ENCODE assay signal across 1 fruit fly cellular context in genomic region chr2L:6648163-6648628, dm6.
A peak's percentile ranks its signal among the peaks of the same experiment; 100 is the strongest.
TF ChIP-seq lines count a peak whose summit lies in the region.

No protein-coding gene starts in this region.

TF ChIP-seq in whole organism, embryonic, 481 proteins besides CTCF, POLR2A, EP300 and RAD21 (continued from another document and continues in another):
- peak; percentile 85 for TF ChIP-seq CG5180 (GFP tag; optimal IDR thresholded peaks at IDR 0.05; lab: Kevin White, UChicago)
- TF ChIP-seq Bteb2 (GFP tag; optimal IDR thresholded peaks at IDR 0.05; lab: Kevin White, UChicago), result peak; percentile 95
- TF ChIP-seq Dref (GFP tag; IDR thresholded peaks at IDR 0.05; lab: Robert Waterston, UW), result no peak
- peak; percentile 96 for TF ChIP-seq CG31441 (GFP tag; IDR thresholded peaks at IDR 0.05; lab: Robert Waterston, UW)
- peak; percentile 96 for TF ChIP-seq CG8924 (tag; optimal IDR thresholded peaks at IDR 0.05; lab: Kevin White, UChicago)
- TF ChIP-seq Scr (GFP tag; IDR thresholded peaks at IDR 0.05; lab: Robert Waterston, UW; ENCODE audit: partially characterized antibody), result no peak
- TF ChIP-seq CG32767 (GFP tag; IDR thresholded peaks at IDR 0.05; lab: Robert Waterston, UW), result peak; percentile 93
- TF ChIP-seq CG10366 (GFP tag; IDR thresholded peaks at IDR 0.05; lab: Robert Waterston, UW), result peak; percentile 91
- peak; percentile 93 for TF ChIP-seq CG1233 (GFP tag; optimal IDR thresholded peaks at IDR 0.05; lab: Kevin White, UChicago)
- TF ChIP-seq CG3065 (GFP tag; optimal IDR thresholded peaks at IDR 0.05; lab: Kevin White, UChicago), result peak; percentile 90
- peak; percentile 96 for TF ChIP-seq CG15269 (tag; optimal IDR thresholded peaks at IDR 0.05; lab: Kevin White, UChicago)
- peak; percentile 81 for TF ChIP-seq peb (GFP tag; IDR thresholded peaks at IDR 0.05; lab: Robert Waterston, UW)
- peak; percentile 72 for TF ChIP-seq dimm (GFP tag; IDR thresholded peaks at IDR 0.05; lab: Robert Waterston, UW)
- peak; percentile 40 for TF ChIP-seq Elba2 (GFP tag; optimal IDR thresholded peaks at IDR 0.05; lab: Kevin White, UChicago)
- TF ChIP-seq CG1529 (GFP tag; optimal IDR thresholded peaks at IDR 0.05; lab: Kevin White, UChicago), result peak; percentile 89
- TF ChIP-seq shn (GFP tag; optimal IDR thresholded peaks at IDR 0.05; lab: Kevin White, UChicago), result peak; percentile 87
- TF ChIP-seq usp (GFP tag; optimal IDR thresholded peaks at IDR 0.05; lab: Kevin White, UChicago), result no peak
- peak; percentile 97 for TF ChIP-seq phol (tag; optimal IDR thresholded peaks at IDR 0.05; lab: Kevin White, UChicago)
- TF ChIP-seq CG7928 (GFP tag; optimal IDR thresholded peaks at IDR 0.05; lab: Kevin White, UChicago), result peak; percentile 77
- peak; percentile 91 for TF ChIP-seq CG7372 (GFP tag; IDR thresholded peaks at IDR 0.05; lab: Robert Waterston, UW)
- TF ChIP-seq CG9437 (GFP tag; optimal IDR thresholded peaks at IDR 0.05; lab: Kevin White, UChicago), result peak; percentile 90
- TF ChIP-seq Side (GFP tag; optimal IDR thresholded peaks at IDR 0.05; lab: Kevin White, UChicago), result peak; percentile 88
- TF ChIP-seq pum (GFP tag; optimal IDR thresholded peaks at IDR 0.05; lab: Kevin White, UChicago), result peak; percentile 91
- peak; percentile 85 for TF ChIP-seq Ets97D (GFP tag; optimal IDR thresholded peaks at IDR 0.05; lab: Kevin White, UChicago)
- TF ChIP-seq cad (GFP tag; optimal IDR thresholded peaks at IDR 0.05; lab: Kevin White, UChicago), result no peak
- TF ChIP-seq ato (GFP tag; IDR thresholded peaks at IDR 0.05; lab: Robert Waterston, UW; ENCODE audit: partially characterized antibody), result no peak
- peak; percentile 74; the same call in 2 of the 3 replicates for TF ChIP-seq CG6175 (GFP tag; IDR thresholded peaks at IDR 0.05; lab: Robert Waterston, UW)
- peak; percentile 92 for TF ChIP-seq CG12744 (GFP tag; optimal IDR thresholded peaks at IDR 0.05; lab: Kevin White, UChicago)
- peak; percentile 77 for TF ChIP-seq CG31388 (GFP tag; optimal IDR thresholded peaks at IDR 0.05; lab: Kevin White, UChicago)
- TF ChIP-seq Hmr (GFP tag; optimal IDR thresholded peaks at IDR 0.05; lab: Kevin White, UChicago), result peak; percentile 97
- TF ChIP-seq croc (GFP tag; conservative IDR thresholded peaks at IDR 0.05; lab: Robert Waterston, UW), result peak; percentile 88
- peak; percentile 91 for TF ChIP-seq H2.0 (GFP tag; IDR thresholded peaks at IDR 0.05; lab: Robert Waterston, UW)
- TF ChIP-seq wek (GFP tag; optimal IDR thresholded peaks at IDR 0.05; lab: Kevin White, UChicago), result peak; percentile 79
- peak; percentile 86 for TF ChIP-seq pnt (GFP tag; optimal IDR thresholded peaks at IDR 0.05; lab: Kevin White, UChicago)
- peak; percentile 86 for TF ChIP-seq CG8281 (tag; optimal IDR thresholded peaks at IDR 0.05; lab: Kevin White, UChicago)
- peak; percentile 61 for TF ChIP-seq Adf1 (GFP tag; IDR thresholded peaks at IDR 0.05; lab: Robert Waterston, UW)
- TF ChIP-seq CG10267 (tag; optimal IDR thresholded peaks at IDR 0.05; lab: Kevin White, UChicago), result peak; percentile 89
- no peak; the same call in 1 of the 2 replicates for TF ChIP-seq amos (GFP tag; IDR thresholded peaks at IDR 0.05; lab: Robert Waterston, UW; ENCODE audit: partially characterized antibody)
- peak; percentile 88 for TF ChIP-seq CG7357 (GFP tag; IDR thresholded peaks at IDR 0.05; lab: Robert Waterston, UW)
- TF ChIP-seq CG3163 (GFP tag; optimal IDR thresholded peaks at IDR 0.05; lab: Kevin White, UChicago), result peak; percentile 92
- peak; percentile 71 for TF ChIP-seq nom (GFP tag; optimal IDR thresholded peaks at IDR 0.05; lab: Kevin White, UChicago)
- peak; percentile 95 for TF ChIP-seq CG32532 (GFP tag; IDR thresholded peaks at IDR 0.05; lab: Robert Waterston, UW)
- TF ChIP-seq sob (GFP tag; IDR thresholded peaks at IDR 0.05; lab: Robert Waterston, UW), result peak; percentile 92
- peak; percentile 92 for TF ChIP-seq CG15601 (tag; optimal IDR thresholded peaks at IDR 0.05; lab: Kevin White, UChicago)
- peak; percentile 92 for TF ChIP-seq Hand (GFP tag; optimal IDR thresholded peaks at IDR 0.05; lab: Kevin White, UChicago)
- peak; percentile 96 for TF ChIP-seq unpg (GFP tag; optimal IDR thresholded peaks at IDR 0.05; lab: Kevin White, UChicago)
- TF ChIP-seq CG8765 (GFP tag; IDR thresholded peaks at IDR 0.05; lab: Robert Waterston, UW), result peak; percentile 76; the same call in 1 of the 2 replicates
- TF ChIP-seq Blimp-1 (GFP tag; optimal IDR thresholded peaks at IDR 0.05; lab: Kevin White, UChicago), result peak; percentile 91
- no peak; the same call in 1 of the 2 replicates for TF ChIP-seq CG4360 (GFP tag; IDR thresholded peaks at IDR 0.05; lab: Robert Waterston, UW)
- peak; percentile 90 for TF ChIP-seq Bdp1 (GFP tag; optimal IDR thresholded peaks at IDR 0.05; lab: Kevin White, UChicago)
- peak; percentile 96 for TF ChIP-seq Xbp1 (GFP tag; optimal IDR thresholded peaks at IDR 0.05; lab: Kevin White, UChicago)
- peak; percentile 88 for TF ChIP-seq sisA (GFP tag; IDR thresholded peaks at IDR 0.05; lab: Robert Waterston, UW)
- peak; percentile 76 for TF ChIP-seq corto (GFP tag; optimal IDR thresholded peaks at IDR 0.05; lab: Kevin White, UChicago)
- peak; percentile 83 for TF ChIP-seq Deaf1 (tag; optimal IDR thresholded peaks at IDR 0.05; lab: Kevin White, UChicago)
- no peak for TF ChIP-seq HLH4C (GFP tag; IDR thresholded peaks at IDR 0.05; lab: Robert Waterston, UW; ENCODE audit: partially characterized antibody)
- TF ChIP-seq Sry-β (GFP tag; optimal IDR thresholded peaks at IDR 0.05; lab: Kevin White, UChicago), result peak; percentile 46
- no peak for TF ChIP-seq aop (GFP tag; IDR thresholded peaks at IDR 0.05; lab: Robert Waterston, UW)
- TF ChIP-seq CG17802 (tag; optimal IDR thresholded peaks at IDR 0.05; lab: Kevin White, UChicago), result peak; percentile 91
- TF ChIP-seq zf30C (GFP tag; optimal IDR thresholded peaks at IDR 0.05; lab: Kevin White, UChicago), result peak; percentile 50
- TF ChIP-seq kay (GFP tag; optimal IDR thresholded peaks at IDR 0.05; lab: Kevin White, UChicago), result peak; percentile 91
- no peak for TF ChIP-seq abd-A (tag; optimal IDR thresholded peaks at IDR 0.05; lab: Kevin White, UChicago)
- TF ChIP-seq Vsx1 (GFP tag; optimal IDR thresholded peaks at IDR 0.05; lab: Kevin White, UChicago), result peak; percentile 76
- peak; percentile 79 for TF ChIP-seq grn (GFP tag; optimal IDR thresholded peaks at IDR 0.05; lab: Kevin White, UChicago)
- peak; percentile 89 for TF ChIP-seq chif (GFP tag; optimal IDR thresholded peaks at IDR 0.05; lab: Kevin White, UChicago)
- peak; percentile 61; the same call in 2 of the 3 replicates for TF ChIP-seq sr (GFP tag; IDR thresholded peaks at IDR 0.05; lab: Robert Waterston, UW)
- no peak for TF ChIP-seq sna (GFP tag; IDR thresholded peaks at IDR 0.05; lab: Robert Waterston, UW; ENCODE audit: partially characterized antibody)
- TF ChIP-seq Oaz (GFP tag; IDR thresholded peaks at IDR 0.05; lab: Robert Waterston, UW), result peak; percentile 93
- peak; percentile 92 for TF ChIP-seq ken (GFP tag; IDR thresholded peaks at IDR 0.05; lab: Robert Waterston, UW)
- TF ChIP-seq Dip3 (GFP tag; optimal IDR thresholded peaks at IDR 0.05; lab: Kevin White, UChicago), result peak; percentile 94
- TF ChIP-seq ap (GFP tag; IDR thresholded peaks at IDR 0.05; lab: Robert Waterston, UW), result peak; percentile 78
- TF ChIP-seq CG10959 (GFP tag; IDR thresholded peaks at IDR 0.05; lab: Robert Waterston, UW), result peak; percentile 75
- peak; percentile 69 for TF ChIP-seq kni (GFP tag; optimal IDR thresholded peaks at IDR 0.05; lab: Kevin White, UChicago)
- peak; percentile 73 for TF ChIP-seq Gsc (GFP tag; IDR thresholded peaks at IDR 0.05; lab: Robert Waterston, UW)
- TF ChIP-seq CG10565 (GFP tag; optimal IDR thresholded peaks at IDR 0.05; lab: Kevin White, UChicago), result peak; percentile 75
- peak; percentile 91 for TF ChIP-seq vfl (GFP tag; optimal IDR thresholded peaks at IDR 0.05; lab: Kevin White, UChicago)
- TF ChIP-seq CG14860 (GFP tag; IDR thresholded peaks at IDR 0.05; lab: Robert Waterston, UW; ENCODE audit: partially characterized antibody), result no peak
- TF ChIP-seq CG8290 (GFP tag; optimal IDR thresholded peaks at IDR 0.05; lab: Kevin White, UChicago), result peak; percentile 89
- peak; percentile 88 to 92 for TF ChIP-seq CG8290 (tag; optimal IDR thresholded peaks at IDR 0.05; lab: Kevin White, UChicago)
- peak; percentile 93 for TF ChIP-seq run (tag; optimal IDR thresholded peaks at IDR 0.05; lab: Kevin White, UChicago)
- TF ChIP-seq ftz-f1 (GFP tag; optimal IDR thresholded peaks at IDR 0.05; lab: Kevin White, UChicago), result peak; percentile 22
- peak; percentile 92 for TF ChIP-seq CG14441 (GFP tag; IDR thresholded peaks at IDR 0.05; lab: Robert Waterston, UW)
- TF ChIP-seq lmd (GFP tag; IDR thresholded peaks at IDR 0.05; lab: Robert Waterston, UW), result peak; percentile 92
- peak; percentile 81 for TF ChIP-seq Awh (GFP tag; IDR thresholded peaks at IDR 0.05; lab: Robert Waterston, UW)
- TF ChIP-seq YL-1 (GFP tag; optimal IDR thresholded peaks at IDR 0.05; lab: Kevin White, UChicago), result peak; percentile 89
- TF ChIP-seq CG4854 (GFP tag; optimal IDR thresholded peaks at IDR 0.05; lab: Kevin White, UChicago), result peak; percentile 90
- peak; percentile 93 for TF ChIP-seq CG12942 (GFP tag; optimal IDR thresholded peaks at IDR 0.05; lab: Kevin White, UChicago)
- no peak for TF ChIP-seq tna (GFP tag; IDR thresholded peaks at IDR 0.05; lab: Robert Waterston, UW; ENCODE audit: partially characterized antibody)
- peak; percentile 78 for TF ChIP-seq ac (GFP tag; optimal IDR thresholded peaks at IDR 0.05; lab: Kevin White, UChicago)
- TF ChIP-seq btn (GFP tag; optimal IDR thresholded peaks at IDR 0.05; lab: Kevin White, UChicago), result peak; percentile 29
- TF ChIP-seq CHES-1-like (GFP tag; optimal IDR thresholded peaks at IDR 0.05; lab: Kevin White, UChicago), result peak; percentile 89
- TF ChIP-seq CG3726 (GFP tag; IDR thresholded peaks at IDR 0.05; lab: Robert Waterston, UW), result peak; percentile 90
- peak; percentile 90 for TF ChIP-seq CG10462 (GFP tag; optimal IDR thresholded peaks at IDR 0.05; lab: Kevin White, UChicago)
- TF ChIP-seq PHDP (tag; optimal IDR thresholded peaks at IDR 0.05; lab: Kevin White, UChicago), result peak; percentile 96
- TF ChIP-seq fd96Cb (tag; optimal IDR thresholded peaks at IDR 0.05; lab: Kevin White, UChicago), result peak; percentile 93
- TF ChIP-seq CG4820 (GFP tag; optimal IDR thresholded peaks at IDR 0.05; lab: Kevin White, UChicago), result peak; percentile 100
- TF ChIP-seq pros (GFP tag; optimal IDR thresholded peaks at IDR 0.05; lab: Kevin White, UChicago), result peak; percentile 33
- peak; percentile 87 for TF ChIP-seq CG6254 (GFP tag; optimal IDR thresholded peaks at IDR 0.05; lab: Kevin White, UChicago)
- peak; percentile 95 for TF ChIP-seq fd3F (GFP tag; optimal IDR thresholded peaks at IDR 0.05; lab: Kevin White, UChicago)
- TF ChIP-seq D19A (tag; optimal IDR thresholded peaks at IDR 0.05; lab: Kevin White, UChicago), result peak; percentile 90
- peak; percentile 84 for TF ChIP-seq CG2202 (tag; optimal IDR thresholded peaks at IDR 0.05; lab: Kevin White, UChicago)
- TF ChIP-seq bowl (GFP tag; IDR thresholded peaks at IDR 0.05; lab: Robert Waterston, UW), result peak; percentile 85
- TF ChIP-seq CG34224 (GFP tag; IDR thresholded peaks at IDR 0.05; lab: Robert Waterston, UW; ENCODE audit: partially characterized antibody), result no peak
- TF ChIP-seq CG7271 (tag; optimal IDR thresholded peaks at IDR 0.05; lab: Kevin White, UChicago), result peak; percentile 74
- peak; percentile 75 for TF ChIP-seq CG11696 (GFP tag; IDR thresholded peaks at IDR 0.05; lab: Robert Waterston, UW)
- TF ChIP-seq CG7786 (GFP tag; optimal IDR thresholded peaks at IDR 0.05; lab: Kevin White, UChicago), result peak; percentile 93
- TF ChIP-seq CG10979 (tag; optimal IDR thresholded peaks at IDR 0.05; lab: Kevin White, UChicago), result peak; percentile 93
- peak in 1 of 3 experiments; percentile 94 for TF ChIP-seq lola (GFP tag; optimal IDR thresholded peaks at IDR 0.05; lab: Kevin White, UChicago)
- peak; percentile 95 for TF ChIP-seq ind (GFP tag; optimal IDR thresholded peaks at IDR 0.05; lab: Kevin White, UChicago)
- peak; percentile 85 for TF ChIP-seq schlank (tag; optimal IDR thresholded peaks at IDR 0.05; lab: Kevin White, UChicago)
- TF ChIP-seq NC2α (GFP tag; optimal IDR thresholded peaks at IDR 0.05; lab: Kevin White, UChicago), result peak; percentile 82
- TF ChIP-seq CG15073 (GFP tag; optimal IDR thresholded peaks at IDR 0.05; lab: Kevin White, UChicago), result peak; percentile 73
- peak; percentile 94 to 96 for TF ChIP-seq dpn (GFP tag; optimal IDR thresholded peaks at IDR 0.05; lab: Kevin White, UChicago)
- peak; percentile 96 for TF ChIP-seq caup (GFP tag; optimal IDR thresholded peaks at IDR 0.05; lab: Kevin White, UChicago; ENCODE audit: severe bottlenecking)
- TF ChIP-seq MBD-R2 (GFP tag; IDR thresholded peaks at IDR 0.05; lab: Robert Waterston, UW), result peak; percentile 79
- peak; percentile 77 for TF ChIP-seq Jarid2 (GFP tag; optimal IDR thresholded peaks at IDR 0.05; lab: Kevin White, UChicago)
- TF ChIP-seq prd (optimal IDR thresholded peaks at IDR 0.05; lab: Kevin White, UChicago), result no peak
- peak; percentile 93 for TF ChIP-seq prd (GFP tag; IDR thresholded peaks at IDR 0.05; lab: Robert Waterston, UW)
- peak; percentile 94 for TF ChIP-seq vvl (GFP tag; IDR thresholded peaks at IDR 0.05; lab: Robert Waterston, UW)
- peak; percentile 85 for TF ChIP-seq CG12071 (GFP tag; optimal IDR thresholded peaks at IDR 0.05; lab: Kevin White, UChicago)
- peak; percentile 97 for TF ChIP-seq CG10543 (GFP tag; optimal IDR thresholded peaks at IDR 0.05; lab: Kevin White, UChicago)
- TF ChIP-seq Rfx (GFP tag; IDR thresholded peaks at IDR 0.05; lab: Robert Waterston, UW), result peak; percentile 94
- no peak for TF ChIP-seq Stat92E (GFP tag; optimal IDR thresholded peaks at IDR 0.05; lab: Kevin White, UChicago)
- TF ChIP-seq tap (tag; optimal IDR thresholded peaks at IDR 0.05; lab: Kevin White, UChicago), result peak; percentile 90
- TF ChIP-seq trem (tag; optimal IDR thresholded peaks at IDR 0.05; lab: Kevin White, UChicago), result peak; percentile 90
- TF ChIP-seq CG2199 (GFP tag; IDR thresholded peaks at IDR 0.05; lab: Robert Waterston, UW), result peak; percentile 86; the same call in 1 of the 3 replicates
- TF ChIP-seq NC2β (GFP tag; optimal IDR thresholded peaks at IDR 0.05; lab: Kevin White, UChicago), result peak; percentile 85
- peak; percentile 81 for TF ChIP-seq ERR (GFP tag; optimal IDR thresholded peaks at IDR 0.05; lab: Kevin White, UChicago)
- peak; percentile 86 for TF ChIP-seq Spps (tag; optimal IDR thresholded peaks at IDR 0.05; lab: Kevin White, UChicago)
- TF ChIP-seq Dek (tag; optimal IDR thresholded peaks at IDR 0.05; lab: Kevin White, UChicago), result peak; percentile 93
- peak; percentile 94 for TF ChIP-seq odd (GFP tag; optimal IDR thresholded peaks at IDR 0.05; lab: Kevin White, UChicago)
